Fruit fly (Drosophila melanogaster) whole organism, embryonic: ENCODE data around the gene fry.
A peak's percentile ranks its signal among the peaks of the same experiment; 100 is the strongest.

Experiments used
- CG11085 ChIP-seq: fragments of 200-800 bp; sonication (Bioruptor generic); IDR thresholded peaks from 2 replicates; pipeline ENCODE4 v1.3.6; 2022; ENCODE audit warnings: missing biosample characterization, missing genetic modification characterization
- CG11695 ChIP-seq: fragments of 200-800 bp; sonication (Bioruptor generic); IDR thresholded peaks from 3 replicates; pipeline ENCODE4 v1.3.6; 2022; ENCODE audit warnings: missing biosample characterization, missing genetic modification characterization
- CG15696 ChIP-seq: fragments of 200-800 bp; sonication (Bioruptor generic); optimal IDR thresholded peaks from 2 replicates; lab custom pipeline; 2019; ENCODE audit warnings: missing biosample characterization, mild to moderate bottlenecking, missing genetic modification characterization, moderate library complexity
- CG17912 ChIP-seq: fragments of 200-800 bp; sonication (Bioruptor generic); optimal IDR thresholded peaks from 2 replicates; lab custom pipeline; 2018; ENCODE audit warnings: missing biosample characterization, mild to moderate bottlenecking, missing genetic modification characterization
- CG3065 ChIP-seq: fragments of 200-800 bp; sonication (Bioruptor generic); optimal IDR thresholded peaks from 2 replicates; lab custom pipeline; 2016; ENCODE audit warnings: missing biosample characterization, missing genetic modification characterization
- CG7839 ChIP-seq: fragments of 200-800 bp; sonication (Bioruptor generic); optimal IDR thresholded peaks from 3 replicates; lab custom pipeline; 2018; ENCODE audit warnings: missing biosample characterization, mild to moderate bottlenecking, missing genetic modification characterization, moderate library complexity
- Chrac-16 ChIP-seq: fragments of 200-800 bp; sonication (Bioruptor generic); optimal IDR thresholded peaks from 3 replicates; lab custom pipeline; 2016; ENCODE audit warnings: missing biosample characterization, missing genetic modification characterization
- Doc3 ChIP-seq: fragments of 200-800 bp; sonication (Bioruptor generic); IDR thresholded peaks from 3 replicates; pipeline ENCODE4 v1.3.6; 2022; ENCODE audit warnings: missing biosample characterization, missing genetic modification characterization; ENCODE audit not compliant: partially characterized antibody
- Lpt ChIP-seq: fragments of >200 bp; optimal IDR thresholded peaks from 2 replicates; lab custom pipeline; 2018; ENCODE audit warnings: missing biosample characterization, missing genetic modification characterization
- ash1 ChIP-seq: fragments of 200-800 bp; sonication (Bioruptor generic); optimal IDR thresholded peaks from 2 replicates; lab custom pipeline; 2018; ENCODE audit warnings: missing biosample characterization, mild to moderate bottlenecking, missing genetic modification characterization
- insv ChIP-seq, 2 experiments: fragments of 200-800 bp; sonication (Bioruptor generic); optimal IDR thresholded peaks; 3 replicates each; lab custom pipeline; 2016 to 2018; ENCODE audit warnings: missing biosample characterization in 2 of 2, missing genetic modification characterization in 2 of 2
- odd ChIP-seq: fragments of 200-800 bp; sonication (Bioruptor generic); optimal IDR thresholded peaks from 2 replicates; lab custom pipeline; 2017; ENCODE audit warnings: missing biosample characterization, mild to moderate bottlenecking, missing genetic modification characterization
- sc ChIP-seq, 3 experiments: fragments of >200 bp in 2 of 3; fragments of 200-800 bp in 1 of 3; sonication (Bioruptor generic) in 1 of 3; optimal IDR thresholded peaks; 2 replicates in 2 of 3; 3 replicates in 1 of 3; lab custom pipeline; 2017; ENCODE audit warnings: mild to moderate bottlenecking in 1 of 3, missing biosample characterization in 1 of 3, missing genetic modification characterization in 1 of 3, missing genetic modification reagents in 1 of 3
- zfh1 ChIP-seq: fragments of 200-800 bp; sonication (Bioruptor generic); IDR thresholded peaks from 3 replicates; pipeline ENCODE4 v1.3.6; 2022; ENCODE audit warnings: missing biosample characterization, missing genetic modification characterization

dm6 chr3L:9723108-9723507, 44.2 kb upstream of the fry start, which contains the start of the genes nbs and defl:
- TF ChIP-seq ash1 (GFP tag; lab: Kevin White, UChicago) (no peak), CG3065 (GFP tag; lab: Kevin White, UChicago) (peak; percentile 32), CG11085 (peak; percentile 49; the same call in 1 of the 2 replicates), CG7839 (no peak), Lpt (no peak), CG15696 (peak; percentile 66), sc (optimal IDR thresholded peaks at IDR 0.05; lab: Kevin White, UChicago) (no peak), sc (GFP tag; optimal IDR thresholded peaks at IDR 0.05; lab: Kevin White, UChicago) (peak; percentile 8), CG17912 (GFP tag; lab: Kevin White, UChicago) (no peak), Doc3 (GFP tag; lab: Robert Waterston, UW) (no peak; the same call in 2 of the 3 replicates), zfh1 (GFP tag; lab: Robert Waterston, UW) (peak; percentile 69; the same call in 2 of the 3 replicates), odd (GFP tag; lab: Kevin White, UChicago) (no peak), CG11695 (GFP tag; lab: Robert Waterston, UW) (peak; percentile 62; the same call in 2 of the 3 replicates), Chrac-16 (GFP tag; lab: Kevin White, UChicago) (peak; percentile 70), insv (GFP tag; optimal IDR thresholded peaks at IDR 0.05; lab: Kevin White, UChicago) (peak in 1 of 2 experiments; percentile 11)
